Fruit fly (Drosophila melanogaster) whole organism, pupa: ENCODE results near the gene CG11836.

ENCODE experiments used
- CG10348 ChIP-seq: fragments of 200-800 bp; sonication (Bioruptor generic); IDR thresholded peaks from 2 replicates; pipeline ENCODE4 v1.3.6; 2022; ENCODE audit warnings: missing biosample characterization, missing genetic modification characterization
- CG13204 ChIP-seq: fragments of 200-800 bp; sonication (Bioruptor generic); optimal IDR thresholded peaks from 2 replicates; lab custom pipeline; 2018; ENCODE audit warnings: missing biosample characterization, mild to moderate bottlenecking, missing genetic modification characterization, moderate library complexity
- CG15710 ChIP-seq: fragments of 200-800 bp; sonication (Bioruptor generic); optimal IDR thresholded peaks from 2 replicates; lab custom pipeline; 2018; ENCODE audit warnings: missing biosample characterization, mild to moderate bottlenecking, missing genetic modification characterization, moderate library complexity
- CG8301 ChIP-seq: fragments of 200-800 bp; sonication (Bioruptor generic); optimal IDR thresholded peaks from 2 replicates; lab custom pipeline; 2018; ENCODE audit warnings: missing biosample characterization, mild to moderate bottlenecking, missing genetic modification characterization
- EcR ChIP-seq: fragments of 200-800 bp; sonication (Bioruptor generic); optimal IDR thresholded peaks from 3 replicates; lab custom pipeline; 2019; ENCODE audit warnings: missing biosample characterization, missing genetic modification characterization, mild to moderate bottlenecking, moderate library complexity, missing genetic modification reagents
- Ets98B ChIP-seq: fragments of 200-800 bp; sonication (Bioruptor generic); IDR thresholded peaks from 2 replicates; pipeline ENCODE4 v1.3.6; 2022; ENCODE audit warnings: missing biosample characterization, missing genetic modification characterization
- Pif1B ChIP-seq: fragments of 200-800 bp; sonication (Bioruptor generic); optimal IDR thresholded peaks from 3 replicates; lab custom pipeline; 2016; ENCODE audit warnings: missing biosample characterization, missing genetic modification characterization

DNA sequence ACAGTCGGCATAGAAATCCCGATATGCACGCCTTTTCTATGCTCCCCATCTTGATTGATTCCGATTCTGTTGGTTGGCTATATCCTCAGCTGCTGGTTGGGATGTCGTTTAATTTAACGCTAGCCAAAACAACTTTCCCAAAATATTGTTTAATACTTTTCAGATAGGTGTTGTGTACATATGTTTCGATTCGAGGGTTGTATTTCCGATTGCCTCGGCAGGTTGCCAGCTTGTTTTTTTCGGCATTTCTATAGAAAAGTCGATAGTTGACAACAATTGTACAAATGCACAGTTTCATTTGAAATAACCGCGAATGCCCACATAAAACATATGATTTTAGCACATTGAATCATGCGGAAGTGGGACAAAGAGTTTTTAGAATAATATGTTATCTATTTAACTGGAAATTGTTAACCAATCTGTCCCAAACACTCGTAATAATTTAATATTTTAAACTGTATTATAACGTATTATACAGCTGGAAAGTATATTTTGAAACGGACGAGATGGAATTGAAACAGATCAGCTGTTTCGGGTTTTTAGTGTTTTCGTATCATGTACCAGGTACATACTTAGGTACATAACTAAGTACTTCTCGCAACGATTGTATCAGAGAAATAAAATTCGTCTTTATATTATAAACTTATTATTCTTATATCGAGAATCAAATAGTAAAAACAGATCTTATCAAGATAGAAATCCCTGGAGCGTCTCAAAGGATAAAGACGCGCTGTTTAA is 16.3 kb upstream of the CG11836 start, which contains the start of gene CG31109:
- TF ChIP-seq EcR (GFP tag; lab: Kevin White, UChicago) (no peak), CG8301 (tag; lab: Kevin White, UChicago) (no peak), CG15710 (tag; lab: Kevin White, UChicago) (no peak), CG13204 (GFP tag; lab: Kevin White, UChicago) (no peak), Ets98B (GFP tag; lab: Robert Waterston, UW) (peak; percentile 36; the same call in 1 of the 2 replicates), CG10348 (GFP tag; lab: Robert Waterston, UW) (no peak), Pif1B (GFP tag; lab: Kevin White, UChicago) (no peak)
